Worm (Caenorhabditis elegans): ENCODE results near the gene R05G6.1.

The R05G6.1 gene

ce11 chrIV:7520258-7520657, 12.2 kb upstream of the R05G6.1 start:
- no peak for TF ChIP-seq jun-1 (tag; optimal IDR thresholded peaks at IDR 0.05)
- peak; percentile 73 for TF ChIP-seq pqm-1 (tag; optimal IDR thresholded peaks at IDR 0.05)
- TF ChIP-seq unc-39 (tag; optimal IDR thresholded peaks at IDR 0.05), result no peak
- peak; percentile 62 for TF ChIP-seq elt-2 (tag; optimal IDR thresholded peaks at IDR 0.05)
- TF ChIP-seq nhr-76 (tag; optimal IDR thresholded peaks at IDR 0.05), result no peak
- no peak for TF ChIP-seq nhr-11 (tag; optimal IDR thresholded peaks at IDR 0.05)
- TF ChIP-seq nhr-77 (tag; optimal IDR thresholded peaks at IDR 0.05), result no peak
- peak; percentile 50 for TF ChIP-seq pha-4 (tag; optimal IDR thresholded peaks at IDR 0.05)
- no peak for TF ChIP-seq nfya-1 (tag; optimal IDR thresholded peaks at IDR 0.05; ENCODE audit: insufficient read depth)

ce11 chrIV:7520841-7521240, 11.6 kb upstream of the R05G6.1 start:
- peak; percentile 50 for TF ChIP-seq pqm-1 (tag; optimal IDR thresholded peaks at IDR 0.05)
- peak; percentile 65 for TF ChIP-seq elt-2 (tag; optimal IDR thresholded peaks at IDR 0.05)
- peak; percentile 48 for TF ChIP-seq pha-4 (tag; optimal IDR thresholded peaks at IDR 0.05)
- no peak for TF ChIP-seq fkh-2 (tag; optimal IDR thresholded peaks at IDR 0.05)
- TF ChIP-seq skn-1 (tag; optimal IDR thresholded peaks at IDR 0.05), result no peak

ce11 chrIV:7521591-7521990, 10.9 kb upstream of the R05G6.1 start:
- TF ChIP-seq ZK546.5 (tag; optimal IDR thresholded peaks at IDR 0.05), result no peak
- TF ChIP-seq daf-12 (tag; optimal IDR thresholded peaks at IDR 0.05), result no peak
- TF ChIP-seq nhr-77 (tag; optimal IDR thresholded peaks at IDR 0.05), result no peak
- no peak for TF ChIP-seq nhr-11 (tag; optimal IDR thresholded peaks at IDR 0.05)
- no peak for TF ChIP-seq nhr-67 (tag; optimal IDR thresholded peaks at IDR 0.05)
- TF ChIP-seq fkh-10 (GFP tag; optimal IDR thresholded peaks at IDR 0.05), result no peak
- no peak for TF ChIP-seq nhr-25 (tag; optimal IDR thresholded peaks at IDR 0.05)
- no peak for TF ChIP-seq ceh-9 (tag; optimal IDR thresholded peaks at IDR 0.05)
- TF ChIP-seq mml-1 (tag; optimal IDR thresholded peaks at IDR 0.05), result no peak
- no peak for TF ChIP-seq unc-62 (GFP tag; optimal IDR thresholded peaks at IDR 0.05)
- TF ChIP-seq elt-3 (tag; optimal IDR thresholded peaks at IDR 0.05), result no peak
- TF ChIP-seq R02D3.7 (tag; optimal IDR thresholded peaks at IDR 0.05), result no peak
- no peak for TF ChIP-seq nfya-1 (tag; optimal IDR thresholded peaks at IDR 0.05; ENCODE audit: insufficient read depth)
- no peak for TF ChIP-seq skn-1 (tag; optimal IDR thresholded peaks at IDR 0.05)
- no peak for TF ChIP-seq hmg-11 (tag; optimal IDR thresholded peaks at IDR 0.05)
- TF ChIP-seq ceh-28 (tag; optimal IDR thresholded peaks at IDR 0.05), result no peak
- no peak for TF ChIP-seq elt-2 (tag; optimal IDR thresholded peaks at IDR 0.05)
- no peak for TF ChIP-seq snpc-4 (tag; optimal IDR thresholded peaks at IDR 0.05)

- TF ChIP-seq daf-12 (tag; optimal IDR thresholded peaks at IDR 0.05), result no peak
- TF ChIP-seq egl-5 (tag; optimal IDR thresholded peaks at IDR 0.05), result no peak
- TF ChIP-seq nhr-237 (tag; optimal IDR thresholded peaks at IDR 0.05), result no peak
- peak; percentile 27 for TF ChIP-seq pha-4 (tag; optimal IDR thresholded peaks at IDR 0.05)
- no peak for TF ChIP-seq fkh-10 (GFP tag; optimal IDR thresholded peaks at IDR 0.05)
- TF ChIP-seq ZK546.5 (tag; optimal IDR thresholded peaks at IDR 0.05), result no peak
- no peak for TF ChIP-seq egl-27 (tag; optimal IDR thresholded peaks at IDR 0.05)
- no peak for TF ChIP-seq mdl-1 (tag; optimal IDR thresholded peaks at IDR 0.05)
Measured at ce11 chrIV:7523744-7524143, 8.7 kb upstream of the R05G6.1 start.

ce11 chrIV:7530226-7531070, 2.0 kb upstream of the R05G6.1 start:
- TF ChIP-seq nhr-11 (tag; optimal IDR thresholded peaks at IDR 0.05), result no peak
- peak; percentile 26 for TF ChIP-seq egl-5 (tag; optimal IDR thresholded peaks at IDR 0.05)
- TF ChIP-seq nhr-25 (tag; optimal IDR thresholded peaks at IDR 0.05), result peak; percentile 48
- TF ChIP-seq ztf-4 (tag; optimal IDR thresholded peaks at IDR 0.05), result no peak
- no peak for TF ChIP-seq ceh-9 (tag; optimal IDR thresholded peaks at IDR 0.05)
- no peak for TF ChIP-seq nhr-67 (tag; optimal IDR thresholded peaks at IDR 0.05)
- TF ChIP-seq unc-39 (tag; optimal IDR thresholded peaks at IDR 0.05), result no peak
- TF ChIP-seq aly-2 (tag; optimal IDR thresholded peaks at IDR 0.05), result no peak
- no peak for TF ChIP-seq ceh-28 (tag; optimal IDR thresholded peaks at IDR 0.05)
- no peak for TF ChIP-seq R02D3.7 (tag; optimal IDR thresholded peaks at IDR 0.05)
